Worm (Caenorhabditis elegans) whole organism, late embryonic: Measurements from ENCODE around the gene R03H10.11.

Experiments used
- F13H6.1 ChIP-seq: sonication (generic microtip); optimal IDR thresholded peaks from 2 replicates; lab custom pipeline; 2016; ENCODE audit warnings: missing genetic modification characterization, missing compliant biosample characterization
- K09A11.1 ChIP-seq: sonication (generic microtip); optimal IDR thresholded peaks from 2 replicates; lab custom pipeline; 2017; ENCODE audit warnings: antibody characterized with exemption, mild to moderate bottlenecking, missing genetic modification characterization, missing compliant biosample characterization; ENCODE audit not compliant: insufficient read depth
- T23F11.4 ChIP-seq: fragments of 200-800 bp; sonication (Bioruptor generic); optimal IDR thresholded peaks from 2 replicates; lab custom pipeline; 2018; ENCODE audit warnings: mild to moderate bottlenecking, missing genetic modification characterization, missing compliant biosample characterization
- ahr-1 ChIP-seq: sonication (generic microtip); optimal IDR thresholded peaks from 2 replicates; lab custom pipeline; 2016; ENCODE audit warnings: missing genetic modification characterization, missing compliant biosample characterization
- ama-1 ChIP-seq: fragments of 150-350 bp; optimal IDR thresholded peaks from 2 replicates; lab custom pipeline; 2014
- ceh-18 ChIP-seq: sonication (generic microtip); optimal IDR thresholded peaks from 2 replicates; lab custom pipeline; 2016; ENCODE audit warnings: missing genetic modification characterization, missing compliant biosample characterization
- ceh-19 ChIP-seq: fragments of 200-800 bp; sonication (Bioruptor generic); optimal IDR thresholded peaks from 2 replicates; lab custom pipeline; 2018; ENCODE audit warnings: mild to moderate bottlenecking, missing genetic modification characterization, missing compliant biosample characterization
- ceh-22 ChIP-seq: sonication (generic microtip); optimal IDR thresholded peaks from 2 replicates; lab custom pipeline; 2017; ENCODE audit warnings: missing biosample characterization, missing genetic modification characterization
- ceh-30 ChIP-seq: fragments of 150-350 bp; optimal IDR thresholded peaks from 2 replicates; lab custom pipeline; 2014; ENCODE audit warnings: missing biosample characterization, missing genetic modification characterization
- ceh-34 ChIP-seq: sonication (generic microtip); optimal IDR thresholded peaks from 2 replicates; lab custom pipeline; 2016; ENCODE audit warnings: mild to moderate bottlenecking, missing genetic modification characterization, missing compliant biosample characterization
- ceh-45 ChIP-seq: fragments of 200-800 bp; sonication (Bioruptor generic); IDR thresholded peaks from 2 replicates; pipeline ENCODE4 v1.3.6; 2022; ENCODE audit warnings: missing genetic modification reagents, missing genetic modification characterization, missing compliant biosample characterization
- ceh-48 ChIP-seq: sonication (generic microtip); optimal IDR thresholded peaks from 2 replicates; lab custom pipeline; 2016; ENCODE audit warnings: missing genetic modification characterization, inconsistent platforms, missing compliant biosample characterization
- ceh-9 ChIP-seq: sonication (generic microtip); optimal IDR thresholded peaks from 2 replicates; lab custom pipeline; 2016; ENCODE audit warnings: mild to moderate bottlenecking, missing genetic modification characterization, inconsistent platforms, missing compliant biosample characterization
- dmd-4 ChIP-seq: sonication (generic microtip); optimal IDR thresholded peaks from 2 replicates; lab custom pipeline; 2016; ENCODE audit warnings: borderline replicate concordance, missing genetic modification characterization, missing compliant biosample characterization
- ets-4 ChIP-seq: sonication (generic microtip); optimal IDR thresholded peaks from 2 replicates; lab custom pipeline; 2016; ENCODE audit warnings: missing genetic modification characterization, missing compliant biosample characterization
- fkh-10 ChIP-seq: fragments of 150-350 bp; optimal IDR thresholded peaks from 2 replicates; lab custom pipeline; 2014; ENCODE audit warnings: missing biosample characterization, missing genetic modification reagents, missing genetic modification characterization
- fkh-6 ChIP-seq: sonication (generic microtip); optimal IDR thresholded peaks from 2 replicates; lab custom pipeline; 2016; ENCODE audit warnings: missing genetic modification characterization, missing compliant biosample characterization
- gmeb-2 ChIP-seq: sonication (generic microtip); optimal IDR thresholded peaks from 2 replicates; lab custom pipeline; 2016; ENCODE audit warnings: missing genetic modification characterization, inconsistent platforms, missing compliant biosample characterization
- hlh-15 ChIP-seq: sonication (generic microtip); optimal IDR thresholded peaks from 2 replicates; lab custom pipeline; 2016; ENCODE audit warnings: missing genetic modification characterization, missing compliant biosample characterization
- hlh-8 ChIP-seq: sonication (generic microtip); optimal IDR thresholded peaks from 2 replicates; lab custom pipeline; 2016; ENCODE audit warnings: missing genotype, missing genetic modification characterization, missing compliant biosample characterization
- lim-6 ChIP-seq: sonication (generic microtip); optimal IDR thresholded peaks from 2 replicates; lab custom pipeline; 2016; ENCODE audit warnings: missing genetic modification characterization, missing compliant biosample characterization
- mec-3 ChIP-seq: sonication (generic microtip); optimal IDR thresholded peaks from 2 replicates; lab custom pipeline; 2016; ENCODE audit warnings: borderline replicate concordance, missing genetic modification characterization, missing compliant biosample characterization
- nfya-1 ChIP-seq: sonication (generic microtip); optimal IDR thresholded peaks from 2 replicates; lab custom pipeline; 2017; ENCODE audit warnings: missing genetic modification characterization, mild to moderate bottlenecking, missing compliant biosample characterization, antibody characterized with exemption, moderate library complexity
- npax-4 ChIP-seq: sonication (generic microtip); optimal IDR thresholded peaks from 2 replicates; lab custom pipeline; 2016; ENCODE audit warnings: missing genetic modification characterization, missing compliant biosample characterization
- pax-1 ChIP-seq: fragments of 150-350 bp; optimal IDR thresholded peaks from 2 replicates; lab custom pipeline; 2014; ENCODE audit warnings: missing biosample characterization, missing genetic modification characterization
- pha-2 ChIP-seq: sonication (generic microtip); optimal IDR thresholded peaks from 2 replicates; lab custom pipeline; 2017; ENCODE audit warnings: mild to moderate bottlenecking, missing genetic modification characterization, missing compliant biosample characterization
- ref-2 ChIP-seq: sonication (generic microtip); optimal IDR thresholded peaks from 2 replicates; lab custom pipeline; 2016; ENCODE audit warnings: missing genetic modification characterization, missing compliant biosample characterization
- sdc-2 ChIP-seq: sonication (generic microtip); optimal IDR thresholded peaks from 2 replicates; lab custom pipeline; 2016; ENCODE audit warnings: missing genotype, missing genetic modification characterization, missing compliant biosample characterization
- sox-4 ChIP-seq: sonication (generic microtip); optimal IDR thresholded peaks from 2 replicates; lab custom pipeline; 2017; ENCODE audit warnings: mild to moderate bottlenecking, missing genetic modification characterization, inconsistent platforms, missing compliant biosample characterization
- syd-9 ChIP-seq: sonication (generic microtip); optimal IDR thresholded peaks from 2 replicates; lab custom pipeline; 2016; ENCODE audit warnings: mild to moderate bottlenecking, missing genetic modification characterization, moderate library complexity, missing compliant biosample characterization
- zip-5 ChIP-seq: sonication (generic microtip); optimal IDR thresholded peaks from 2 replicates; lab custom pipeline; 2016; ENCODE audit warnings: missing genetic modification characterization, missing compliant biosample characterization

Gene R03H10.11

DNA sequence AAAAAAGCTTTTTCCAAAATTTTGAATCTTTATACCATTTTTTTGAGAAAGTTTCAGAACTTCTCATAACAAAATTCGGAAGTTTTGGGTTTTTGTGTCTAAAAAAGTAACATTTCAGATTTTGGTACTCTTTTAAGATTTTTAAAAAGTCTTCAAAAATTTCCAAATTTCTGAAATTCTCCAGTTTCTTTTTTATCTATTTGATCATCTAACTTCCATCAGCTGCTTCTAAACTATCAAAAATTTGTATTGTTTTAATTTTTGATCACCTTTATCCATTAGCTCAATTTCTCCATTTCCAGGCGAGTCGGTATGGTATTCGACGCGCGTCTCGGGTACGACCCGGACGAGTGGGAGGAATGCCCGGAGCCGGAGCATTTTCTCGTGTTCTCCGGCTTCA is 3.9 kb downstream of the R03H10.11 start, which contains the start of gene cpna-1:
cpna-1 (plus strand) TSS at position 301 of the 400 bp plus-strand sequence.
- no peak for TF ChIP-seq fkh-6 (tag; lab: Kevin White, UChicago)
- TF ChIP-seq lim-6 (tag; lab: Kevin White, UChicago) = no peak
- TF ChIP-seq F13H6.1 (tag; lab: Kevin White, UChicago) = no peak
- no peak for TF ChIP-seq sox-4 (tag; lab: Kevin White, UChicago)
- no peak for TF ChIP-seq syd-9 (tag; lab: Kevin White, UChicago)
- no peak for TF ChIP-seq ceh-30 (tag; lab: Kevin White, UChicago)
- no peak for TF ChIP-seq ceh-48
- TF ChIP-seq ceh-45 (GFP tag; lab: Robert Waterston, UW) = no peak
- TF ChIP-seq ahr-1 (tag; lab: Kevin White, UChicago) = no peak

DNA sequence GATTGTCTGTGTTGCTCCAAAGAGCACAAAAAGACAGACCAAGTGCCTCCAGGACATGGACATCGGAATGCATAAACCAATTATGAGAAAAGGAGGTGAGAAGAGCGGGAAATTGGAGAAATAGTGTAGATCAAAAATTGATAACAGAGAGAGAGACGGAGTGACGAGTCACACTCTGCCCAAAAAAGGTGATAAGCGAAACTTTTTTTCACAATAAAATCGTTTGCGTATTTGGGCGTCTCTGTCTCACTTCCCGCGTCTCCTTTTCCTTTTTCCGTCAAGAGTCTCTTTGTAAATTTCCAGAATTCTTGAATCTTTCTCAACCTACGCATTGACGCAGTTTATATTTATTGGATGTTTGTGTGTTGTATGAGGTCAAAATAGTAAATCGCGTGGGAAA is 11.7 kb downstream of the R03H10.11 start, which contains the start of gene mth-2:
mth-2 (minus strand) TSS at position 188 of the 400 bp plus-strand sequence.
- TF ChIP-seq nfya-1 (tag; lab: Kevin White, UChicago) (no peak), zip-5 (tag; lab: Kevin White, UChicago) (no peak), lim-6 (tag; lab: Kevin White, UChicago) (no peak)

ce11 chrII:4203729-4204184 is 21.3 kb downstream of the R03H10.11 start, which contains the start of gene mth-1:
Gene mth-1 (minus strand): TSS chrII:4203779.
- TF ChIP-seq ahr-1 (tag; lab: Kevin White, UChicago) (no peak), ref-2 (tag; lab: Kevin White, UChicago) (no peak), gmeb-2 (tag; lab: Kevin White, UChicago) (no peak), fkh-10 (no peak), T23F11.4 (no peak), ceh-30 (tag; lab: Kevin White, UChicago) (no peak), ceh-9 (tag; lab: Kevin White, UChicago) (no peak), pax-1 (tag; lab: Kevin White, UChicago) (no peak), pha-2 (tag; lab: Kevin White, UChicago) (no peak), ama-1 (lab: Kevin White, UChicago) (no peak), K09A11.1 (tag; lab: Kevin White, UChicago) (no peak), ceh-19 (GFP tag; lab: Kevin White, UChicago) (no peak), mec-3 (tag; lab: Kevin White, UChicago) (no peak), ets-4 (tag; lab: Kevin White, UChicago) (no peak), ceh-18 (no peak), hlh-8 (tag; lab: Kevin White, UChicago) (no peak), lim-6 (tag; lab: Kevin White, UChicago) (no peak), dmd-4 (tag; lab: Kevin White, UChicago) (no peak), ceh-34 (tag; lab: Kevin White, UChicago) (no peak)

DNA sequence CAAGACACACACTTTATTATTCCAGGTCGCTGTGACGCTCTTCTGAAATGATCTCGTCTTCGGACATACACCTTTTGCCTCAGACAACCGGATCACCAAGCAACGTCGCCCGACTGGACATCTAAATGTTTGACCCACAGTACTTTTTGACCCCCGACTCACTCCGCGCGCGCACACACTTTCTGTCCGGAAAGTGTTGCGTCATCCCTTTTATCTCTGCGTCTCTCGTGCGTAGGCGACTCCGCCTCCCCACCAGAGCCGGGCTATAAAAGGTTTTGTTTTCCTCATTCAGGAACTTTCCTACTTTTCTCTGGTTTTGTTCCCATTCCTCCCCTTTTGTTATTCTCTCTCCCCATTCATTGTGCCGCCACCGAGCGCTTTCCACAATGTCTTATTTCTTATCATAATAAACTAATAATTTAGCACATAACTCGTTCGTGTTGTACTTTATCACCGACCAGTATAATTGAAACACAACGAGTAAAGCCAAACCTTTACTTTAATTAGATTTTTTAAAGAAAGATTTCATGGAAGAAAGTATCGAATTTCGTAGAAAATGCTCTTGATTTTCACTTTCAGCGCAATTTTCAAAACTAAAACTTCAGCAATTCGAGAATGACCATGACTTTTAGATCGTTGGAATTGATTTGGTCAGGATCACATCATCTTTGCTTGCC is 26.7 kb downstream of the R03H10.11 start, which contains the start of gene F31D5.6:
F31D5.6 (plus strand) TSS at position 627 of the 677 bp plus-strand sequence.
- TF ChIP-seq ama-1 (lab: Kevin White, UChicago) = no peak

- TF ChIP-seq npax-4 (tag; lab: Kevin White, UChicago) = no peak
- no peak for TF ChIP-seq fkh-6 (tag; lab: Kevin White, UChicago)
- TF ChIP-seq hlh-15 (tag; lab: Kevin White, UChicago) = no peak
- TF ChIP-seq ceh-22 (tag; lab: Kevin White, UChicago) = no peak
- TF ChIP-seq sdc-2 (tag; lab: Kevin White, UChicago) = no peak
- TF ChIP-seq, all 69 proteins: peak for 0
These were observed 28.6 kb downstream of the R03H10.11 start, which contains the start of gene F31D5.7 for ce11 chrII:4211113-4211512. Gene F31D5.7 (plus strand): TSS chrII:4211413.
